Worm (Caenorhabditis elegans) whole organism, late embryonic: ENCODE data around the gene srsx-22.

Source experiments
- C08G9.2 ChIP-seq: sonication (generic microtip); optimal IDR thresholded peaks from 2 replicates; lab custom pipeline; 2016; ENCODE audit warnings: mild to moderate bottlenecking, missing genetic modification characterization, moderate library complexity, missing compliant biosample characterization
- C38D4.7 ChIP-seq: fragments of 200-800 bp; sonication (Bioruptor generic); optimal IDR thresholded peaks from 2 replicates; lab custom pipeline; 2018; ENCODE audit warnings: mild to moderate bottlenecking, missing genetic modification characterization, moderate library complexity, missing compliant biosample characterization
- K02D7.2 ChIP-seq: sonication (generic microtip); optimal IDR thresholded peaks from 2 replicates; lab custom pipeline; 2017; ENCODE audit warnings: mild to moderate bottlenecking, missing genetic modification characterization, missing compliant biosample characterization
- K09A11.1 ChIP-seq: sonication (generic microtip); optimal IDR thresholded peaks from 2 replicates; lab custom pipeline; 2017; ENCODE audit warnings: antibody characterized with exemption, mild to moderate bottlenecking, missing genetic modification characterization, missing compliant biosample characterization; ENCODE audit not compliant: insufficient read depth
- T23F11.4 ChIP-seq: fragments of 200-800 bp; sonication (Bioruptor generic); optimal IDR thresholded peaks from 2 replicates; lab custom pipeline; 2018; ENCODE audit warnings: mild to moderate bottlenecking, missing genetic modification characterization, missing compliant biosample characterization
- ahr-1 ChIP-seq: sonication (generic microtip); optimal IDR thresholded peaks from 2 replicates; lab custom pipeline; 2016; ENCODE audit warnings: missing genetic modification characterization, missing compliant biosample characterization
- ceh-14 ChIP-seq: sonication (generic microtip); optimal IDR thresholded peaks from 2 replicates; lab custom pipeline; 2016; ENCODE audit warnings: missing genotype, missing genetic modification characterization, missing compliant biosample characterization
- ceh-18 ChIP-seq: sonication (generic microtip); optimal IDR thresholded peaks from 2 replicates; lab custom pipeline; 2016; ENCODE audit warnings: missing genetic modification characterization, missing compliant biosample characterization
- ceh-2 ChIP-seq: sonication (generic microtip); optimal IDR thresholded peaks from 2 replicates; lab custom pipeline; 2016; ENCODE audit warnings: missing genotype, missing genetic modification characterization, missing compliant biosample characterization
- ceh-34 ChIP-seq: sonication (generic microtip); optimal IDR thresholded peaks from 2 replicates; lab custom pipeline; 2016; ENCODE audit warnings: mild to moderate bottlenecking, missing genetic modification characterization, missing compliant biosample characterization
- ceh-45 ChIP-seq: fragments of 200-800 bp; sonication (Bioruptor generic); IDR thresholded peaks from 2 replicates; pipeline ENCODE4 v1.3.6; 2022; ENCODE audit warnings: missing genetic modification reagents, missing genetic modification characterization, missing compliant biosample characterization
- ceh-48 ChIP-seq: sonication (generic microtip); optimal IDR thresholded peaks from 2 replicates; lab custom pipeline; 2016; ENCODE audit warnings: missing genetic modification characterization, inconsistent platforms, missing compliant biosample characterization
- ceh-6 ChIP-seq: fragments of 200-800 bp; sonication (Bioruptor generic); optimal IDR thresholded peaks from 2 replicates; lab custom pipeline; 2018; ENCODE audit warnings: mild to moderate bottlenecking, missing genetic modification characterization, missing compliant biosample characterization
- ceh-9 ChIP-seq: sonication (generic microtip); optimal IDR thresholded peaks from 2 replicates; lab custom pipeline; 2016; ENCODE audit warnings: mild to moderate bottlenecking, missing genetic modification characterization, inconsistent platforms, missing compliant biosample characterization
- dve-1 ChIP-seq: sonication (generic microtip); optimal IDR thresholded peaks from 2 replicates; lab custom pipeline; 2017; ENCODE audit warnings: antibody characterized with exemption, mild to moderate bottlenecking, missing genetic modification characterization, missing compliant biosample characterization
- elt-2 ChIP-seq: sonication (generic microtip); optimal IDR thresholded peaks from 2 replicates; lab custom pipeline; 2016; ENCODE audit warnings: missing genetic modification reagents, missing genetic modification characterization, missing compliant biosample characterization
- elt-4 ChIP-seq: sonication (generic microtip); optimal IDR thresholded peaks from 2 replicates; lab custom pipeline; 2016; ENCODE audit warnings: missing genetic modification characterization, missing compliant biosample characterization
- ets-4 ChIP-seq: sonication (generic microtip); optimal IDR thresholded peaks from 2 replicates; lab custom pipeline; 2016; ENCODE audit warnings: missing genetic modification characterization, missing compliant biosample characterization
- eyg-1 ChIP-seq: sonication (generic microtip); optimal IDR thresholded peaks from 2 replicates; lab custom pipeline; 2016; ENCODE audit warnings: missing genotype, missing genetic modification characterization, missing compliant biosample characterization
- fax-1 ChIP-seq: sonication (generic microtip); optimal IDR thresholded peaks from 2 replicates; lab custom pipeline; 2016; ENCODE audit warnings: missing genotype, missing genetic modification characterization, missing compliant biosample characterization
- fkh-10 ChIP-seq: fragments of 150-350 bp; optimal IDR thresholded peaks from 2 replicates; lab custom pipeline; 2014; ENCODE audit warnings: missing biosample characterization, missing genetic modification reagents, missing genetic modification characterization
- hlh-15 ChIP-seq: sonication (generic microtip); optimal IDR thresholded peaks from 2 replicates; lab custom pipeline; 2016; ENCODE audit warnings: missing genetic modification characterization, missing compliant biosample characterization
- hlh-30 ChIP-seq: sonication (generic microtip); optimal IDR thresholded peaks from 2 replicates; lab custom pipeline; 2017; ENCODE audit warnings: antibody characterized with exemption, missing genetic modification characterization, missing compliant biosample characterization; ENCODE audit not compliant: insufficient read depth
- lin-11 ChIP-seq: fragments of 200-800 bp; sonication (Bioruptor generic); optimal IDR thresholded peaks from 2 replicates; lab custom pipeline; 2018; ENCODE audit warnings: mild to moderate bottlenecking, missing genetic modification characterization, missing compliant biosample characterization
- madf-2 ChIP-seq: sonication (generic microtip); optimal IDR thresholded peaks from 2 replicates; lab custom pipeline; 2017; ENCODE audit warnings: missing genetic modification characterization, missing compliant biosample characterization
- nhr-11 ChIP-seq: fragments of 150-350 bp; optimal IDR thresholded peaks from 2 replicates; lab custom pipeline; 2014; ENCODE audit warnings: missing biosample characterization, missing genetic modification characterization
- nhr-232 ChIP-seq: sonication (generic microtip); optimal IDR thresholded peaks from 2 replicates; lab custom pipeline; 2016; ENCODE audit warnings: missing genetic modification characterization, missing compliant biosample characterization
- npax-4 ChIP-seq: sonication (generic microtip); optimal IDR thresholded peaks from 2 replicates; lab custom pipeline; 2016; ENCODE audit warnings: missing genetic modification characterization, missing compliant biosample characterization
- pat-9 ChIP-seq: fragments of 200-800 bp; sonication (Bioruptor generic); optimal IDR thresholded peaks from 2 replicates; lab custom pipeline; 2018; ENCODE audit warnings: mild to moderate bottlenecking, missing genetic modification characterization, moderate library complexity, missing compliant biosample characterization
- pha-4 ChIP-seq: fragments of 150-350 bp; optimal IDR thresholded peaks from 2 replicates; lab custom pipeline; 2018; ENCODE audit warnings: missing biosample characterization, missing genetic modification reagents, missing genetic modification characterization
- pqm-1 ChIP-seq: sonication (generic microtip); optimal IDR thresholded peaks from 2 replicates; lab custom pipeline; 2016; ENCODE audit warnings: missing genetic modification characterization, missing compliant biosample characterization
- ref-2 ChIP-seq: sonication (generic microtip); optimal IDR thresholded peaks from 2 replicates; lab custom pipeline; 2016; ENCODE audit warnings: missing genetic modification characterization, missing compliant biosample characterization
- rnt-1 ChIP-seq: sonication (generic microtip); optimal IDR thresholded peaks from 2 replicates; lab custom pipeline; 2016; ENCODE audit warnings: missing genetic modification characterization, missing compliant biosample characterization
- sox-2 ChIP-seq: fragments of 200-800 bp; sonication (Bioruptor generic); IDR thresholded peaks from 2 replicates; pipeline ENCODE4 v1.3.6; 2022; ENCODE audit warnings: missing genetic modification reagents, missing genetic modification characterization, missing compliant biosample characterization
- sox-4 ChIP-seq: sonication (generic microtip); optimal IDR thresholded peaks from 2 replicates; lab custom pipeline; 2017; ENCODE audit warnings: mild to moderate bottlenecking, missing genetic modification characterization, inconsistent platforms, missing compliant biosample characterization
- tbx-2 ChIP-seq: sonication (generic microtip); optimal IDR thresholded peaks from 2 replicates; lab custom pipeline; 2016; ENCODE audit warnings: missing genetic modification characterization, missing compliant biosample characterization
- tbx-7 ChIP-seq: sonication (generic microtip); optimal IDR thresholded peaks from 2 replicates; lab custom pipeline; 2016; ENCODE audit warnings: missing genotype, missing genetic modification characterization, missing compliant biosample characterization
- ttx-3 ChIP-seq: sonication (generic microtip); optimal IDR thresholded peaks from 2 replicates; lab custom pipeline; 2016; ENCODE audit warnings: missing genetic modification reagents, missing genetic modification characterization, missing compliant biosample characterization
- unc-3 ChIP-seq, 2 experiments: fragments of 200-800 bp in 1 of 2; sonication (Bioruptor generic) in 1 of 2; sonication (generic microtip) in 1 of 2; conservative IDR thresholded peaks in 1 of 2; optimal IDR thresholded peaks in 1 of 2; 2 replicates each; pipeline versions ENCODE4 v1.3.6 to Lab custom; 2016 to 2022; ENCODE audit warnings: missing compliant biosample characterization in 2 of 2, missing genetic modification characterization in 2 of 2, missing genetic modification reagents in 1 of 2
- unc-86 ChIP-seq: sonication (generic microtip); optimal IDR thresholded peaks from 2 replicates; lab custom pipeline; 2016; ENCODE audit warnings: missing genetic modification characterization, missing compliant biosample characterization

Gene srsx-22

DNA sequence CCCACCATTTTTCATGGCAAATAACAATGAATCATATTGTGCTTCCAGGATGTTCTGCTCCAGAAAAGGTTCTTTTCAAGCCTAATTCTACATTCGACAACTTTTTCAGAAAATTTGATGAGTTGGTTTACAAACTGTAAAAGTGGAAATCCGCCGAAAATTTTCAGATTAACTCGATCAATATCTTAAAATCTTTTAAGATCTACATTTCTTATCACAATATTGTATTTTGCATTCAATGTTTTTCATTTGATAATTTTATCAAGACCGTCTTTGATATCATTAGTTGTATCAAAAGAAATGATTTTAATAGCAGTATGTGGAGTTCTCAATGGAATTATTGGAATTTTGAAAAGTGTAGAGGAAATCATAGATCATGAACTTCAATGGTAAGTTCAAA is 8.3 kb downstream of the srsx-22 start, which contains the start of gene F38E1.6:
Gene F38E1.6 (plus strand): TSS at position 301 of the 400 bp plus-strand sequence.
- TF ChIP-seq ceh-48 (tag; lab: Kevin White, UChicago) (no peak), ttx-3 (tag; lab: Kevin White, UChicago) (no peak), rnt-1 (tag; lab: Kevin White, UChicago) (no peak), ref-2 (no peak), madf-2 (no peak), fkh-10 (GFP tag; lab: Kevin White, UChicago) (no peak), npax-4 (tag; lab: Kevin White, UChicago) (no peak), C38D4.7 (GFP tag; lab: Kevin White, UChicago) (no peak), ceh-45 (no peak), ceh-6 (GFP tag; lab: Kevin White, UChicago) (no peak), ceh-18 (tag; lab: Kevin White, UChicago) (no peak), fax-1 (tag; lab: Kevin White, UChicago) (no peak), sox-2 (GFP tag; lab: Robert Waterston, UW) (no peak), pha-4 (no peak), ahr-1 (no peak), ceh-2 (tag; lab: Kevin White, UChicago) (no peak), unc-86 (no peak), C08G9.2 (no peak), tbx-7 (no peak), ceh-14 (tag; lab: Kevin White, UChicago) (no peak)
- TF ChIP-seq, all 69 proteins: peak for 0

ce11 chrV:8370705-8371104 is 19.2 kb downstream of the srsx-22 start, which contains the start of gene gpa-2:
gpa-2 (plus strand) TSS chrV:8371005.
- TF ChIP-seq pat-9 (tag; lab: Kevin White, UChicago) (no peak), elt-4 (tag; lab: Kevin White, UChicago) (no peak), sox-4 (no peak), pqm-1 (no peak), eyg-1 (tag; lab: Kevin White, UChicago) (no peak), fkh-10 (GFP tag; lab: Kevin White, UChicago) (no peak), K09A11.1 (tag; lab: Kevin White, UChicago) (no peak), T23F11.4 (GFP tag; lab: Kevin White, UChicago) (no peak), hlh-30 (no peak), nhr-11 (tag; lab: Kevin White, UChicago) (no peak), ceh-14 (tag; lab: Kevin White, UChicago) (no peak), elt-2 (no peak), madf-2 (no peak), ceh-9 (tag; lab: Kevin White, UChicago) (no peak), ets-4 (no peak), ceh-34 (no peak)

DNA sequence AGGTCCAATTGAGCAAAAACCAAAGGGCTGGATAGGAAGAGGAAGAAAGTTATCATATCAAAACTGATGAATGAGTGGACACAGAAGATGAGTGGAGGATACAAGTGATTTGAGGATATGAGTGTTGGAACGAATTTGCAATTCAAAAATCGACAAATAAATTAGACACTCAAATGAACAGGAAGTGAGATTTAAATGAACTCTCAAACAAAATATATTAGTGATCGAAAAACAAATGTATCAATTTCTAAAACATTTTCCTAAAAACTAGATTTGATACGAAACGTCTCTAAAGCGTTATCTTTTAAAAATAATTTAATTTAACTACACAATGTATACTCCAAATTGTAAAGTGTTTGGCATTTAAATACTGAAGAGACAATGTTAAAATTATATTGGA is 23.9 kb downstream of the srsx-22 start, which contains the start of gene F38E1.10:
Gene F38E1.10 (minus strand): TSS at position 101 of the 400 bp plus-strand sequence.
- no peak for TF ChIP-seq nhr-232
- TF ChIP-seq K02D7.2 (tag; lab: Kevin White, UChicago) = no peak
- TF ChIP-seq tbx-2 (tag; lab: Kevin White, UChicago) = no peak
- TF ChIP-seq lin-11 (tag; lab: Kevin White, UChicago) = no peak
- no peak for TF ChIP-seq ceh-9 (tag; lab: Kevin White, UChicago)
- no peak for TF ChIP-seq dve-1
- TF ChIP-seq sox-4 = no peak
- TF ChIP-seq pha-4 = no peak
- no peak for TF ChIP-seq unc-3 (GFP tag; conservative IDR thresholded peaks at IDR 0.05; lab: Robert Waterston, UW)
- TF ChIP-seq unc-3 (tag; optimal IDR thresholded peaks at IDR 0.05; lab: Kevin White, UChicago) = no peak
- no peak for TF ChIP-seq hlh-15
